Worm (Caenorhabditis elegans): Measurements from ENCODE around the gene F54H12.8.
A peak's percentile ranks its signal among the peaks of the same experiment; 100 is the strongest.

F54H12.8 gene

ce11 chrIII:7940819-7941218 lies 28.2 kb downstream of the F54H12.8 start, which contains the start of gene C29E4.12:
TSS of gene C29E4.12 (plus strand) at chrIII:7941151.
- TF ChIP-seq attf-3 (GFP tag; conservative IDR thresholded peaks at IDR 0.05) (peak; percentile 99), lin-35 (GFP tag; optimal IDR thresholded peaks at IDR 0.05) (peak in 1 of 3 experiments; percentile 90), tbx-9 (tag; optimal IDR thresholded peaks at IDR 0.05; ENCODE audit: borderline replicate concordance) (no peak), hmg-1.2 (GFP tag; IDR thresholded peaks at IDR 0.05) (no peak), Y53F4B.3 (GFP tag; IDR thresholded peaks at IDR 0.05) (no peak), sptf-2 (GFP tag; optimal IDR thresholded peaks at IDR 0.05) (no peak), attf-5 (GFP tag; optimal IDR thresholded peaks at IDR 0.05) (peak; percentile 74), lsl-1 (GFP tag; optimal IDR thresholded peaks at IDR 0.05) (peak; percentile 5), athp-1 (tag; optimal IDR thresholded peaks at IDR 0.05) (no peak), zfh-2 (GFP tag; conservative IDR thresholded peaks at IDR 0.05) (no peak), F57C9.4 (tag; optimal IDR thresholded peaks at IDR 0.05) (no peak), lin-54 (GFP tag; optimal IDR thresholded peaks at IDR 0.05) (peak; percentile 94), hlh-12 (tag; optimal IDR thresholded peaks at IDR 0.05) (no peak), mcd-1 (GFP tag; IDR thresholded peaks at IDR 0.05) (peak; percentile 58), efl-1 (GFP tag; optimal IDR thresholded peaks at IDR 0.05) (peak; percentile 78), dpl-1 (GFP tag; optimal IDR thresholded peaks at IDR 0.05) (peak; percentile 65), F23B12.7 (tag; optimal IDR thresholded peaks at IDR 0.05; ENCODE audit: insufficient read depth) (peak; percentile 12), aptf-3 (GFP tag; IDR thresholded peaks at IDR 0.05) (no peak), nfyb-1 (GFP tag; IDR thresholded peaks at IDR 0.05) (no peak)

DNA sequence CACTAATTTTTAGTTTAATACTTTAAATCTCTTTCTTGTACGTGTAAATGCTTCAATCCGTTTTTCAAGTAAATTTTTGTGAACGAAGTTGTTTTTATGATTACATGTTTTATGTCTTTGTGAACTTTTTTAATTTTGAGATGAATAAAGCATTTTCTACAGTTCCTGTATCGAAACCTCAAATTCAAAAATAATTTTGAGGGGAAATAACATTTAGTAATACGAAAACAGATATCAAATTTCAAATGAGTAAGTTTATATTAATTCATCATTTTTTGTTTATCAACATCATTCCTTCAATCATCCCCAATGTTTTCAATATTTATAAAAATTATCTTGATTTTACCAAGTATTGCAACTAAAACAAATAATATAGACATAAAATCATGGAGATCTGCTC lies 31.5 kb downstream of the F54H12.8 start, which contains the start of gene C29E4.10:
C29E4.10 (plus strand) TSS at position 301 of the 400 bp plus-strand sequence.
- TF ChIP-seq lin-54 (GFP tag; optimal IDR thresholded peaks at IDR 0.05) (no peak), ceh-79 (tag; optimal IDR thresholded peaks at IDR 0.05) (no peak), nhr-179 (tag; optimal IDR thresholded peaks at IDR 0.05) (no peak), F52B5.7 (tag; optimal IDR thresholded peaks at IDR 0.05) (no peak), ztf-6 (GFP tag; IDR thresholded peaks at IDR 0.05) (no peak), dpff-1 (tag; optimal IDR thresholded peaks at IDR 0.05) (no peak), somi-1 (GFP tag; optimal IDR thresholded peaks at IDR 0.05) (no peak), F57C9.4 (tag; optimal IDR thresholded peaks at IDR 0.05) (no peak), snpc-4 (GFP tag; optimal IDR thresholded peaks at IDR 0.05) (no peak), snpc-4 (tag; optimal IDR thresholded peaks at IDR 0.05) (no peak), efl-1 (GFP tag; optimal IDR thresholded peaks at IDR 0.05) (no peak), hmg-1.2 (GFP tag; IDR thresholded peaks at IDR 0.05) (no peak), tlf-1 (GFP tag; optimal IDR thresholded peaks at IDR 0.05) (no peak), ekl-4 (GFP tag; IDR thresholded peaks at IDR 0.05) (no peak), nhr-27 (tag; optimal IDR thresholded peaks at IDR 0.05) (no peak), atf-7 (tag; optimal IDR thresholded peaks at IDR 0.05) (no peak), F23B12.7 (tag; optimal IDR thresholded peaks at IDR 0.05; ENCODE audit: insufficient read depth) (no peak), ztf-25 (GFP tag; IDR thresholded peaks at IDR 0.05) (no peak), cebp-1 (GFP tag; IDR thresholded peaks at IDR 0.05) (no peak), cebp-1 (tag; optimal IDR thresholded peaks at IDR 0.05) (no peak)

DNA sequence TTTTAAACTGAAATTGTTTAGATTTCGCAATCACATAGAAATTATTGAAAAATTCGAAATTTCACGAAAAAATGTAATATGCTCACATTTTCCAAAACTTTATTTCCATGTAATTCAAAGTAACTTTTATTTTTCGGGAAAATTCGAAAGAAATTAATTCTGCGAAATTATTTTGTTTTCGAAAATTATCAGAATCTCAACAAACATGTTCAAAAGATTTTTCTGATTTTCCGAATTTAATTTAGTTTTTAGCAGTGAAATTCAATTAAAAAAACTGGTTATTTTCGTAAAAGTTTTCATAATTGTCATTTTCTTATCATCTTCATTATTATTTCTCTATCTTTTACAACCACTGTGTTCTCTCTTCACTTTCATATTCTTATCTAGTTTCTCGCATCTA lies 35.8 kb downstream of the F54H12.8 start, which contains the start of gene ran-2:
ran-2 (plus strand) TSS at position 301 of the 400 bp plus-strand sequence.
- TF ChIP-seq cebp-1 (GFP tag; IDR thresholded peaks at IDR 0.05) (no peak), cebp-1 (tag; optimal IDR thresholded peaks at IDR 0.05) (peak; percentile 85), B0019.2 (GFP tag; conservative IDR thresholded peaks at IDR 0.05) (no peak), F10E7.11 (tag; optimal IDR thresholded peaks at IDR 0.05) (no peak), hlh-26 (GFP tag; conservative IDR thresholded peaks at IDR 0.05) (no peak), F57A8.1 (GFP tag; optimal IDR thresholded peaks at IDR 0.05) (no peak), snpc-3.4 (tag; optimal IDR thresholded peaks at IDR 0.05) (no peak), pbrm-1 (GFP tag; IDR thresholded peaks at IDR 0.05) (no peak)

Measured in whole organism, young adult.